Fruit fly (Drosophila melanogaster) whole organism, wandering third instar larva: ENCODE measurements around the gene Sox102F.

Experiments used
- Abd-B ChIP-seq: fragments of >200 bp; optimal IDR thresholded peaks from 2 replicates; lab custom pipeline; 2017; ENCODE audit warnings: missing biosample characterization, missing genetic modification characterization
- CG32264 ChIP-seq: fragments of 200-800 bp; sonication (Bioruptor generic); optimal IDR thresholded peaks from 2 replicates; lab custom pipeline; 2016; ENCODE audit warnings: missing biosample characterization, missing genetic modification characterization
- CG9705 ChIP-seq: fragments of 200-800 bp; sonication (Bioruptor generic); optimal IDR thresholded peaks from 2 replicates; lab custom pipeline; 2018; ENCODE audit warnings: missing biosample characterization, mild to moderate bottlenecking, missing genetic modification characterization
- CrebA ChIP-seq: fragments of 200-800 bp; sonication (Bioruptor generic); optimal IDR thresholded peaks from 2 replicates; lab custom pipeline; 2016; ENCODE audit warnings: missing biosample characterization, mild to moderate bottlenecking, missing genetic modification characterization, borderline replicate concordance
- Dfd ChIP-seq: fragments of >200 bp; optimal IDR thresholded peaks from 2 replicates; lab custom pipeline; 2017; ENCODE audit warnings: missing biosample characterization, missing genetic modification characterization
- GATAd ChIP-seq: sonication (Bioruptor generic); optimal IDR thresholded peaks from 2 replicates; lab custom pipeline; 2016; ENCODE audit warnings: missing biosample characterization, missing genetic modification characterization
- HLH106 ChIP-seq: fragments of 200-800 bp; optimal IDR thresholded peaks from 3 replicates; lab custom pipeline; 2019; ENCODE audit warnings: missing biosample characterization, mild to moderate bottlenecking, missing genetic modification characterization, moderate library complexity
- Hnf4 ChIP-seq: fragments of 200-800 bp; sonication (Bioruptor generic); optimal IDR thresholded peaks from 2 replicates; lab custom pipeline; 2016; ENCODE audit warnings: missing biosample characterization, mild to moderate bottlenecking, missing genetic modification characterization
- Hr78 ChIP-seq: fragments of >200 bp; optimal IDR thresholded peaks from 2 replicates; lab custom pipeline; 2017; ENCODE audit warnings: missing biosample characterization, missing genetic modification characterization
- Hr83 ChIP-seq: fragments of 200-300 bp; sonication (Bioruptor generic); optimal IDR thresholded peaks from 2 replicates; lab custom pipeline; 2016; ENCODE audit warnings: missing biosample characterization, mild to moderate bottlenecking, missing genetic modification characterization, moderate library complexity; ENCODE audit not compliant: poor library complexity, severe bottlenecking
- Mio ChIP-seq: sonication (Bioruptor generic); optimal IDR thresholded peaks from 2 replicates; lab custom pipeline; 2016; ENCODE audit warnings: missing biosample characterization, missing genetic modification characterization
- Myc ChIP-seq: fragments of >200 bp; optimal IDR thresholded peaks from 2 replicates; lab custom pipeline; 2017
- N ChIP-seq: fragments of >200 bp; optimal IDR thresholded peaks from 2 replicates; lab custom pipeline; 2018; ENCODE audit warnings: missing biosample characterization, missing external identifiers, missing genetic modification characterization
- OdsH ChIP-seq: fragments of 200-800 bp; sonication (Bioruptor generic); optimal IDR thresholded peaks from 2 replicates; lab custom pipeline; 2016; ENCODE audit warnings: missing biosample characterization, mild to moderate bottlenecking, missing genetic modification characterization
- Sp1 ChIP-seq: fragments of 200-800 bp; sonication (Bioruptor generic); optimal IDR thresholded peaks from 3 replicates; lab custom pipeline; 2019; ENCODE audit warnings: missing biosample characterization, mild to moderate bottlenecking, missing genetic modification characterization, moderate library complexity
- Vsx2 ChIP-seq: fragments of 200-300, 225-300 bp; sonication (Bioruptor generic); optimal IDR thresholded peaks from 2 replicates; lab custom pipeline; 2018; ENCODE audit warnings: missing biosample characterization, missing genetic modification characterization; ENCODE audit not compliant: partially characterized antibody
- br ChIP-seq: fragments of 200-800 bp; sonication (Bioruptor generic); optimal IDR thresholded peaks from 2 replicates; lab custom pipeline; 2016; ENCODE audit warnings: missing biosample characterization, missing genetic modification characterization
- brk ChIP-seq: fragments of 200-800 bp; sonication (Bioruptor generic); optimal IDR thresholded peaks from 2 replicates; lab custom pipeline; 2016; ENCODE audit warnings: missing biosample characterization, mild to moderate bottlenecking, missing genetic modification characterization
- dl ChIP-seq, 2 experiments: fragments of 175-275, 200-275 bp in 1 of 2; fragments of 200-275 bp in 1 of 2; sonication (Bioruptor generic); optimal IDR thresholded peaks; lab custom pipeline; 2018; ENCODE audit warnings: mild to moderate bottlenecking in 2 of 2, missing biosample characterization in 2 of 2, missing genetic modification characterization in 2 of 2, moderate library complexity in 2 of 2; ENCODE audit not compliant: partially characterized antibody in 2 of 2, insufficient read depth in 1 of 2
- dmrt93B ChIP-seq: fragments of 200-800 bp; sonication (Bioruptor generic); optimal IDR thresholded peaks from 2 replicates; lab custom pipeline; 2018; ENCODE audit warnings: missing biosample characterization, mild to moderate bottlenecking, missing genetic modification characterization
- dsf ChIP-seq: sonication (Bioruptor generic); optimal IDR thresholded peaks from 2 replicates; lab custom pipeline; 2016; ENCODE audit warnings: missing biosample characterization, missing genetic modification characterization, borderline replicate concordance
- foxo ChIP-seq, 2 experiments: fragments of 200-800 bp; sonication (Bioruptor generic); optimal IDR thresholded peaks; 2 replicates in 1 of 2; 3 replicates in 1 of 2; lab custom pipeline; 2016 to 2017; ENCODE audit warnings: missing biosample characterization in 2 of 2, missing genetic modification characterization in 2 of 2
- lola ChIP-seq: fragments of >200 bp; optimal IDR thresholded peaks from 2 replicates; lab custom pipeline; 2017; ENCODE audit warnings: missing biosample characterization, missing genetic modification characterization
- pan ChIP-seq: fragments of >200 bp; optimal IDR thresholded peaks from 2 replicates; lab custom pipeline; 2017
- psq ChIP-seq: fragments of 200-800 bp; sonication (Bioruptor generic); optimal IDR thresholded peaks from 3 replicates; lab custom pipeline; 2017; ENCODE audit warnings: missing biosample characterization, mild to moderate bottlenecking, missing genetic modification characterization, moderate library complexity
- rgr ChIP-seq: fragments of 200-800 bp; sonication (Bioruptor generic); optimal IDR thresholded peaks from 3 replicates; lab custom pipeline; 2016; ENCODE audit warnings: missing biosample characterization, mild to moderate bottlenecking, missing genetic modification characterization
- sage ChIP-seq: fragments of 200-800 bp; sonication (Bioruptor generic); optimal IDR thresholded peaks from 2 replicates; lab custom pipeline; 2016; ENCODE audit warnings: missing biosample characterization, mild to moderate bottlenecking, missing genetic modification characterization
- sv ChIP-seq: fragments of 200-800 bp; sonication (Bioruptor generic); optimal IDR thresholded peaks from 3 replicates; lab custom pipeline; 2016; ENCODE audit warnings: missing biosample characterization, missing genetic modification characterization
- tai ChIP-seq: sonication (Bioruptor generic); optimal IDR thresholded peaks from 2 replicates; lab custom pipeline; 2016; ENCODE audit warnings: missing biosample characterization, missing genetic modification characterization
- usp ChIP-seq: fragments of >200 bp; optimal IDR thresholded peaks from 2 replicates; lab custom pipeline; 2017; ENCODE audit warnings: missing biosample characterization, missing genetic modification characterization
- woc ChIP-seq: sonication (Bioruptor generic); optimal IDR thresholded peaks from 2 replicates; lab custom pipeline; 2016; ENCODE audit warnings: missing biosample characterization, mild to moderate bottlenecking, missing genetic modification characterization

Gene Sox102F

DNA sequence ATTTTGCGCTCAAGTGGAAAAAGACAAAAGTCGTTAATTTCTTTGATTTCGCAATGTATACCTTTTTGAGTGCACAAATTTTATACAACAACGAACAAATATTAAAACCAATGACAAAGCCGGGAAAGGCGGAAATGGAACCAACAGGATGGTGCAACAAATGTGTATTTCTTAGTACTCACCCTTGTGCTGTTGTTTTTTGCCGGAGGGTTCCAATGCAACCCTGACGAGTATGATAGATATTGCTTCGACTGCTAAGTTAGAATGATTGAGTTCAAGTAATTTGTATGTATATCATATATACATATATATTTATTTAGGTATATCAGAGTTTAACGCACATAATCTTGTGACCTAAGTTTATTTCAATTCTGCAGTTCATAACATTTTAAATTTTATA lies 20.9 kb upstream of the Sox102F start:
- no peak for TF ChIP-seq rgr (GFP tag; lab: Kevin White, UChicago)
- TF ChIP-seq woc (GFP tag; lab: Kevin White, UChicago): no peak
- TF ChIP-seq Sp1: no peak
- TF ChIP-seq br (GFP tag; lab: Kevin White, UChicago): no peak
- TF ChIP-seq N: no peak
- TF ChIP-seq Hr78: no peak
- TF ChIP-seq OdsH (GFP tag; lab: Kevin White, UChicago): no peak
- TF ChIP-seq sv (GFP tag; lab: Kevin White, UChicago): no peak
- no peak for TF ChIP-seq pan (lab: Kevin White, UChicago)
- no peak for TF ChIP-seq dsf (GFP tag; lab: Kevin White, UChicago)
- TF ChIP-seq Hr83 (GFP tag; lab: Kevin White, UChicago): no peak
- TF ChIP-seq Myc (lab: Kevin White, UChicago): no peak
- TF ChIP-seq CrebA (GFP tag; lab: Kevin White, UChicago): no peak
- no peak for TF ChIP-seq Mio

DNA sequence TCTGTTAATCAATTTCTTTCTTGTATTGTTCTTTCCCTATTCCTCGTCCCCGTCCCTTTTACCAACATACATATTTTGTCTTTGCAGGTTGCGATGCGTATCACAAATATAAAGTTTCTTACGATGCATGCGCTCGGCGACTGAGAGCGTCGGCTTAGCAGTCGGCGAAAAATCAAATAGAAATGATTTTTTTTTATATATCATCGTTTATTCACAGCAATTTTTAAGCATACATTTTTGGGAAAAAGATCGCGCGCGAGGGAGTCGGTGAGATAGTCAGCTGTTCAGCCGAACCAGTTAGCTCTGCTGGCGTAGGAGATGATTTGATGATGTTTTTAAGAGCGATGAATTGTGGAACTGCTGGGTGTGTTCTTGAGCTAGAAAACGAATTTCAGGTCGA lies 19.2 kb upstream of the Sox102F start:
- TF ChIP-seq Sp1 (no peak), Hnf4 (no peak), CrebA (GFP tag; lab: Kevin White, UChicago) (no peak), foxo (GFP tag; optimal IDR thresholded peaks at IDR 0.05; lab: Kevin White, UChicago) (no peak), CG32264 (GFP tag; lab: Kevin White, UChicago) (no peak), Vsx2 (no peak), Hr83 (GFP tag; lab: Kevin White, UChicago) (no peak)

- no peak for TF ChIP-seq Hr83 (GFP tag; lab: Kevin White, UChicago)
Measured at dm6 chr4:852339-852738, 18.1 kb upstream of the Sox102F start.

DNA sequence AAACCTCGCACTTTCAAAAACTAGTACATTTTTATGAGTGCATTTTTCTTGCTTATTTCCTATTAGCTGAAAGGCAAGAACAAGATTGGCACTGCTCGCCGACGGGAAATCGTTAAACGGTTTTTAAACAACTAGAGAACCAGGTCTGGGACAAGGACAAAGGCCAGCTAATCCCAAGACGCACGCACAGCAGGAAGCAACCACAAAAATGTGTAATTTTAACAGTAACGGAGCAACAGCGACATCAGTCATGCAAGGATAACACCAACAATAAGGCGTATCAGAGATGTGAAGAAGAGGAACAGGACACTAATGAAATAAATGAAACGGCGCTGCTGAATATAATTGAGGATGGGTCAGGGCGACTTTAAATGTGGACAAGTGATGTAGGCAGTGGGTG lies 16.9 kb upstream of the Sox102F start:
- TF ChIP-seq lola (GFP tag; lab: Kevin White, UChicago) (no peak), Sp1 (no peak), CG32264 (GFP tag; lab: Kevin White, UChicago) (no peak), Mio (no peak), Abd-B (GFP tag; lab: Kevin White, UChicago) (no peak), woc (GFP tag; lab: Kevin White, UChicago) (no peak), N (no peak), brk (GFP tag; lab: Kevin White, UChicago) (no peak), GATAd (no peak), HLH106 (tag; lab: Kevin White, UChicago) (no peak), Hr78 (no peak), sage (GFP tag; lab: Kevin White, UChicago) (no peak), usp (GFP tag; lab: Kevin White, UChicago) (no peak), CG9705 (GFP tag; lab: Kevin White, UChicago) (no peak)

DNA sequence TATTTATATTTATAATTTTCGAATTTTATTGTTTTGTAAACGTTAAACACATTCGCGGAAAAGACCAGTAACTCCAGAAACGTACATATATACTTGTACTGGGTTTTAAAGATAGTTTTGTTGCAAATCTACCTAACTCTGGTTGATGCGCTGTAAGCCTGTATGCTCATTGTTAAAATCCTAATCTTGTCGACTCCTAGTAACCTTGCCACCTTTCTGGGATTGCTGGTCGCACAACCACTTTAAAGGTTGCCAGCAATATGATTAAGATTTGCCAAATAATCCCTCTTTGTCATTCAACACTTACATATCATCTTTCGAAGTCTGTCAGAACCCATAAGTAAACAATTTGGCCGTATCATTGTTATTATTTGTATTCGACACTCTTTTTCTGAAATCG lies 11.9 kb upstream of the Sox102F start:
- TF ChIP-seq tai (GFP tag; lab: Kevin White, UChicago): no peak
- TF ChIP-seq dmrt93B (GFP tag; lab: Kevin White, UChicago): no peak
- TF ChIP-seq psq (GFP tag; lab: Kevin White, UChicago): no peak
- TF ChIP-seq pan (lab: Kevin White, UChicago): no peak
- TF ChIP-seq br (GFP tag; lab: Kevin White, UChicago): no peak

DNA sequence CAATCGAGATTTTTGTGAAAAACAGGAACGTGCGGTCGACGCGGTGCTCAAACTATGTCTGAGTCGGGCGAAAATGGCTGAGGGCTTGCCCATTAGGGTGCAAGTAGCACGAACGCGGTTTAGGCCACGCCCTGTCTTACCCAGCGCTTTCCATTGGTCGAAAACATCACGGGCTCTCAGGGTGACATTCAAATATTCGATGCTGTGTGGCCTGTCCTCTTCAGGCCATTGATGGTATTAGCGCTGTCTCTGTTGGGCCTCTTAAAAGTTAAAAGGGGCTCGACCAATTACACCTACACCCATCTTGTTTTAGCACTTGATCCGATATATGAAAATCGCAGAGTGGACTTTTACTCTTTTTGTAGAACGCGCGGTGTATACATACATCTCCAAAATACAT lies 10.3 kb upstream of the Sox102F start, which contains the start of gene fd102C:
TSS of gene fd102C (minus strand) at position 62 of the 400 bp plus-strand sequence.
- TF ChIP-seq Dfd (no peak), dl (GFP tag; optimal IDR thresholded peaks at IDR 0.05; lab: Kevin White, UChicago; ENCODE audit: insufficient read depth in 1 of 2, partially characterized antibody in 2 of 2) (no peak), pan (lab: Kevin White, UChicago) (no peak), psq (GFP tag; lab: Kevin White, UChicago) (no peak), HLH106 (tag; lab: Kevin White, UChicago) (no peak), Abd-B (GFP tag; lab: Kevin White, UChicago) (no peak), Myc (lab: Kevin White, UChicago) (no peak), Sp1 (no peak), CG32264 (GFP tag; lab: Kevin White, UChicago) (no peak), Hr78 (no peak), sv (GFP tag; lab: Kevin White, UChicago) (no peak), OdsH (GFP tag; lab: Kevin White, UChicago) (no peak), Mio (no peak)
